Fruit fly (Drosophila melanogaster) whole organism, wandering third instar larva: ENCODE measurements around the gene nudC.

Source experiments
- Abd-B ChIP-seq: fragments of >200 bp; optimal IDR thresholded peaks from 2 replicates; lab custom pipeline; 2017; ENCODE audit warnings: missing biosample characterization, missing genetic modification characterization
- HLH106 ChIP-seq: fragments of 200-800 bp; optimal IDR thresholded peaks from 3 replicates; lab custom pipeline; 2019; ENCODE audit warnings: missing biosample characterization, mild to moderate bottlenecking, missing genetic modification characterization, moderate library complexity
- dl ChIP-seq, 2 experiments: fragments of 175-275, 200-275 bp in 1 of 2; fragments of 200-275 bp in 1 of 2; sonication (Bioruptor generic); optimal IDR thresholded peaks; lab custom pipeline; 2018; ENCODE audit warnings: mild to moderate bottlenecking in 2 of 2, missing biosample characterization in 2 of 2, missing genetic modification characterization in 2 of 2, moderate library complexity in 2 of 2; ENCODE audit not compliant: partially characterized antibody in 2 of 2, insufficient read depth in 1 of 2
- psq ChIP-seq: fragments of 200-800 bp; sonication (Bioruptor generic); optimal IDR thresholded peaks from 3 replicates; lab custom pipeline; 2017; ENCODE audit warnings: missing biosample characterization, mild to moderate bottlenecking, missing genetic modification characterization, moderate library complexity
- rgr ChIP-seq: fragments of 200-800 bp; sonication (Bioruptor generic); optimal IDR thresholded peaks from 3 replicates; lab custom pipeline; 2016; ENCODE audit warnings: missing biosample characterization, mild to moderate bottlenecking, missing genetic modification characterization

DNA sequence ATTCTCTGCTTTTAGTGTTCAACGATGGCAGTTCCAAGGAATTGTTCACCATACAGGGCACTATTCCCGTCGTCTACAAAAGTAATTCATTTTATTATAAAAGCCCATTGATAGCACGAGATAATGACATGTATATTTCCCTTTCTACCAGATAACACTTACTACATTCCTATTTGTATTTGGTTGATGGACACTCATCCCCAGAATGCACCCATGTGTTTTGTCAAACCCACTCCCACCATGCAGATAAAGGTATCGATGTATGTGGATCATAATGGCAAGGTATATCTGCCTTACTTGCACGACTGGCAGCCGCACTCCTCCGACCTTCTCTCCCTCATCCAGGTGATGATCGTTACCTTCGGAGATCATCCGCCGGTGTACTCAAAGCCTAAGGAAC, 38.2 kb downstream of the nudC start:
- TF ChIP-seq psq (GFP tag; lab: Kevin White, UChicago): no peak
- no peak for TF ChIP-seq HLH106 (tag; lab: Kevin White, UChicago)
- TF ChIP-seq dl (GFP tag; optimal IDR thresholded peaks at IDR 0.05; lab: Kevin White, UChicago; ENCODE audit: insufficient read depth in 1 of 2, partially characterized antibody in 2 of 2): no peak
- TF ChIP-seq Abd-B (GFP tag; lab: Kevin White, UChicago): no peak
- TF ChIP-seq rgr (GFP tag; lab: Kevin White, UChicago): no peak
